Worm (Caenorhabditis elegans) whole organism, L4 larva: ENCODE measurements around the gene F41B4.3.

ENCODE experiments used
- F37D6.2 ChIP-seq: sonication (generic microtip); optimal IDR thresholded peaks from 2 replicates; lab custom pipeline; 2016; ENCODE audit warnings: mild to moderate bottlenecking, missing genetic modification characterization, missing compliant biosample characterization
- F49E8.2 ChIP-seq: sonication (generic microtip); optimal IDR thresholded peaks from 2 replicates; lab custom pipeline; 2016; ENCODE audit warnings: missing compliant biosample characterization, mild to moderate bottlenecking, missing genetic modification characterization, borderline replicate concordance
- R02D3.7 ChIP-seq: fragments of 150-350 bp; sonication (generic microtip); optimal IDR thresholded peaks from 3 replicates; lab custom pipeline; 2014; ENCODE audit warnings: missing biosample characterization, missing genetic modification characterization
- T26A8.4 ChIP-seq: fragments of 200-800 bp; sonication (Bioruptor generic); IDR thresholded peaks from 2 replicates; pipeline ENCODE4 v1.3.6; 2022; ENCODE audit warnings: missing genetic modification characterization, missing compliant biosample characterization
- Y48G9A.11 ChIP-seq: fragments of 200-800 bp; sonication (Bioruptor generic); IDR thresholded peaks from 2 replicates; pipeline ENCODE4 v1.3.6; 2022; ENCODE audit warnings: missing genetic modification reagents, missing genetic modification characterization, missing compliant biosample characterization
- ZK337.2 ChIP-seq: fragments of 200-800 bp; sonication (Bioruptor generic); IDR thresholded peaks from 2 replicates; pipeline ENCODE4 v1.3.6; 2022; ENCODE audit warnings: missing genetic modification reagents, missing genetic modification characterization, missing compliant biosample characterization
- ZK546.5 ChIP-seq, 2 experiments: sonication (generic microtip); optimal IDR thresholded peaks; 2 replicates each; lab custom pipeline; 2017; ENCODE audit warnings: missing biosample characterization in 2 of 2, missing genetic modification characterization in 2 of 2
- aha-1 ChIP-seq: fragments of 150-350 bp; peaks from one replicate; lab custom pipeline; 2014; ENCODE audit warnings: missing biosample characterization, missing genetic modification characterization
- ceh-28 ChIP-seq: fragments of 150-350 bp; optimal IDR thresholded peaks from 2 replicates; lab custom pipeline; 2014; ENCODE audit warnings: missing biosample characterization, missing genetic modification reagents, missing genetic modification characterization
- ceh-82 ChIP-seq: sonication (generic microtip); optimal IDR thresholded peaks from 2 replicates; lab custom pipeline; 2017; ENCODE audit warnings: missing biosample characterization, missing genetic modification characterization
- ces-1 ChIP-seq: fragments of 150-350 bp; sonication (generic microtip); optimal IDR thresholded peaks from 4 replicates; lab custom pipeline; 2014; ENCODE audit warnings: missing biosample characterization, missing genetic modification reagents, missing genetic modification characterization
- ctbp-1 ChIP-seq: fragments of 200-800 bp; sonication (Bioruptor generic); IDR thresholded peaks from 2 replicates; pipeline ENCODE4 v1.3.6; 2022; ENCODE audit warnings: missing genetic modification reagents, missing genetic modification characterization, missing compliant biosample characterization
- daf-12 ChIP-seq: fragments of 150-350 bp; optimal IDR thresholded peaks from 2 replicates; lab custom pipeline; 2014; ENCODE audit warnings: missing biosample characterization, missing genetic modification reagents, missing genetic modification characterization
- daf-16 ChIP-seq, 3 experiments: sonication (generic microtip); optimal IDR thresholded peaks; 2 replicates each; lab custom pipeline; 2016 to 2017; ENCODE audit warnings: missing genetic modification characterization in 3 of 3, missing genetic modification reagents in 3 of 3, mild to moderate bottlenecking in 2 of 3, missing compliant biosample characterization in 2 of 3, missing biosample characterization in 1 of 3, moderate library complexity in 1 of 3
- daf-19 ChIP-seq: fragments of 200-800 bp; sonication (Bioruptor generic); conservative IDR thresholded peaks from 2 replicates; pipeline ENCODE4 v1.3.6; 2022; ENCODE audit warnings: missing genetic modification characterization, missing compliant biosample characterization
- dpl-1 ChIP-seq: fragments of 150-350 bp; optimal IDR thresholded peaks from 2 replicates; lab custom pipeline; 2014; ENCODE audit warnings: missing biosample characterization, missing genetic modification reagents, missing genetic modification characterization
- egl-27 ChIP-seq: sonication (generic microtip); optimal IDR thresholded peaks from 3 replicates; lab custom pipeline; 2017; ENCODE audit warnings: missing biosample characterization, missing genetic modification reagents, missing genetic modification characterization
- fos-1 ChIP-seq: fragments of 150-350 bp; optimal IDR thresholded peaks from 2 replicates; lab custom pipeline; 2014; ENCODE audit warnings: missing biosample characterization, missing genetic modification characterization
- hif-1 ChIP-seq, 2 experiments: sonication (generic microtip); optimal IDR thresholded peaks; 2 replicates each; lab custom pipeline; 2016 to 2017; ENCODE audit warnings: missing compliant biosample characterization in 2 of 2, missing genetic modification characterization in 2 of 2, missing genetic modification reagents in 2 of 2, missing genotype in 2 of 2, mild to moderate bottlenecking in 1 of 2
- hlh-11 ChIP-seq: fragments of 200-800 bp; sonication (Bioruptor generic); optimal IDR thresholded peaks from 2 replicates; lab custom pipeline; 2018; ENCODE audit warnings: mild to moderate bottlenecking, missing genetic modification characterization, missing compliant biosample characterization
- jun-1 ChIP-seq: fragments of 150-350 bp; optimal IDR thresholded peaks from 2 replicates; lab custom pipeline; 2014; ENCODE audit warnings: missing biosample characterization, missing genetic modification reagents, missing genetic modification characterization
- lin-1 ChIP-seq: fragments of 200-800 bp; sonication (Bioruptor generic); IDR thresholded peaks from 2 replicates; pipeline ENCODE4 v1.3.6; 2022; ENCODE audit warnings: missing genetic modification reagents, missing genetic modification characterization, missing compliant biosample characterization
- lin-13 ChIP-seq: fragments of 150-350 bp; optimal IDR thresholded peaks from 2 replicates; lab custom pipeline; 2014; ENCODE audit warnings: missing biosample characterization, missing genetic modification reagents, missing genetic modification characterization
- lin-15B ChIP-seq: fragments of 150-350 bp; sonication (generic microtip); optimal IDR thresholded peaks from 3 replicates; lab custom pipeline; 2014; ENCODE audit warnings: missing biosample characterization, missing genetic modification characterization
- lin-38 ChIP-seq: fragments of 200-800 bp; sonication (Bioruptor generic); IDR thresholded peaks from 2 replicates; pipeline ENCODE4 v1.3.6; 2022; ENCODE audit warnings: missing genetic modification reagents, missing genetic modification characterization, missing compliant biosample characterization
- lin-39 ChIP-seq: fragments of 150-350 bp; optimal IDR thresholded peaks from 2 replicates; lab custom pipeline; 2014; ENCODE audit warnings: missing biosample characterization, missing genetic modification reagents, missing genetic modification characterization
- lir-3 ChIP-seq: sonication (generic microtip); optimal IDR thresholded peaks from 2 replicates; lab custom pipeline; 2016; ENCODE audit warnings: mild to moderate bottlenecking, missing genetic modification characterization, missing compliant biosample characterization
- madf-5 ChIP-seq, 2 experiments: fragments of 200-800 bp; sonication (Bioruptor generic); IDR thresholded peaks; 2 replicates each; pipeline ENCODE4 v1.3.6; 2022; ENCODE audit warnings: missing compliant biosample characterization in 2 of 2, missing genetic modification characterization in 2 of 2
- mdl-1 ChIP-seq, 2 experiments: fragments of 150-350 bp in 1 of 2; sonication (generic microtip) in 1 of 2; optimal IDR thresholded peaks; 2 replicates each; lab custom pipeline; 2014 to 2017; ENCODE audit warnings: missing biosample characterization in 2 of 2, missing genetic modification characterization in 2 of 2
- mdt-29 ChIP-seq: fragments of 200-800 bp; sonication (Bioruptor generic); IDR thresholded peaks from 2 replicates; pipeline ENCODE4 v1.3.6; 2022; ENCODE audit warnings: missing genetic modification reagents, missing genetic modification characterization, missing compliant biosample characterization
- mep-1 ChIP-seq: fragments of 150-350 bp; sonication (generic microtip); optimal IDR thresholded peaks from 3 replicates; lab custom pipeline; 2014; ENCODE audit warnings: missing biosample characterization, missing genetic modification characterization
- mxl-2 ChIP-seq: fragments of 200-800 bp; sonication (Bioruptor generic); conservative IDR thresholded peaks from 2 replicates; pipeline ENCODE4 v1.3.6; 2022; ENCODE audit warnings: missing genetic modification reagents, missing genetic modification characterization, missing compliant biosample characterization
- nhr-11 ChIP-seq: fragments of 150-350 bp; optimal IDR thresholded peaks from 2 replicates; lab custom pipeline; 2014; ENCODE audit warnings: missing biosample characterization, missing genetic modification characterization
- nhr-111 ChIP-seq: fragments of 200-800 bp; sonication (Bioruptor generic); optimal IDR thresholded peaks from 2 replicates; lab custom pipeline; 2018; ENCODE audit warnings: mild to moderate bottlenecking, missing genetic modification characterization, missing compliant biosample characterization
- nhr-28 ChIP-seq: fragments of 150-350 bp; optimal IDR thresholded peaks from 2 replicates; lab custom pipeline; 2014; ENCODE audit warnings: missing biosample characterization, missing genetic modification characterization
- nhr-41 ChIP-seq: fragments of 200-800 bp; sonication (Bioruptor generic); IDR thresholded peaks from 2 replicates; pipeline ENCODE4 v1.3.6; 2022; ENCODE audit warnings: missing genetic modification reagents, missing genetic modification characterization, missing compliant biosample characterization
- nhr-42 ChIP-seq: fragments of 200-800 bp; sonication (Bioruptor generic); IDR thresholded peaks from 2 replicates; pipeline ENCODE4 v1.3.6; 2022; ENCODE audit warnings: missing genetic modification characterization, missing compliant biosample characterization
- nhr-77 ChIP-seq: fragments of 150-350 bp; optimal IDR thresholded peaks from 2 replicates; lab custom pipeline; 2014; ENCODE audit warnings: missing biosample characterization, missing genetic modification characterization
- pha-4 ChIP-seq, 2 experiments: fragments of 150-350 bp in 1 of 2; fragments of 200-800 bp in 1 of 2; sonication (Bioruptor generic) in 1 of 2; IDR thresholded peaks in 1 of 2; optimal IDR thresholded peaks in 1 of 2; 2 replicates each; pipeline versions ENCODE4 v1.3.6 to Lab custom; 2014 to 2022; ENCODE audit warnings: missing genetic modification characterization in 2 of 2, missing genetic modification reagents in 2 of 2, missing biosample characterization in 1 of 2, missing compliant biosample characterization in 1 of 2
- saeg-2 ChIP-seq: fragments of 200-800 bp; sonication (Bioruptor generic); IDR thresholded peaks from 2 replicates; pipeline ENCODE4 v1.3.6; 2022; ENCODE audit warnings: missing genetic modification reagents, missing genetic modification characterization, missing compliant biosample characterization
- set-16 ChIP-seq: fragments of 200-800 bp; sonication (Bioruptor generic); IDR thresholded peaks from 2 replicates; pipeline ENCODE4 v1.3.6; 2022; ENCODE audit warnings: missing genetic modification reagents, missing genetic modification characterization, missing compliant biosample characterization
- skn-1 ChIP-seq: fragments of 150-350 bp; optimal IDR thresholded peaks from 2 replicates; lab custom pipeline; 2014; ENCODE audit warnings: missing biosample characterization, missing genetic modification characterization
- snpc-1.2 ChIP-seq: fragments of 200-800 bp; sonication (Bioruptor generic); IDR thresholded peaks from 2 replicates; pipeline ENCODE4 v1.3.6; 2022; ENCODE audit warnings: missing genetic modification reagents, missing genetic modification characterization, missing compliant biosample characterization
- snpc-4 ChIP-seq: fragments of 150-350 bp; optimal IDR thresholded peaks from 2 replicates; lab custom pipeline; 2014; ENCODE audit warnings: missing biosample characterization, missing genetic modification characterization
- spr-1 ChIP-seq: sonication (generic microtip); optimal IDR thresholded peaks from 2 replicates; lab custom pipeline; 2016; ENCODE audit warnings: mild to moderate bottlenecking, missing genetic modification characterization, missing compliant biosample characterization
- spr-3 ChIP-seq: fragments of 200-800 bp; sonication (Bioruptor generic); optimal IDR thresholded peaks from 2 replicates; lab custom pipeline; 2018; ENCODE audit warnings: mild to moderate bottlenecking, missing genetic modification characterization, missing compliant biosample characterization
- unc-39 ChIP-seq: sonication (generic microtip); optimal IDR thresholded peaks from 2 replicates; lab custom pipeline; 2017; ENCODE audit warnings: missing biosample characterization, missing genetic modification characterization
- unc-62 ChIP-seq, 3 experiments: fragments of 150-350 bp in 1 of 3; sonication (generic microtip); optimal IDR thresholded peaks in 2 of 3; peaks in 1 of 3; 1 replicate in 1 of 3; 2 replicates in 2 of 3; lab custom pipeline; 2014 to 2017; ENCODE audit warnings: missing biosample characterization in 3 of 3, missing genetic modification characterization in 3 of 3, missing genetic modification reagents in 3 of 3, missing genotype in 1 of 3
- zag-1 ChIP-seq: fragments of 150-350 bp; optimal IDR thresholded peaks from 2 replicates; lab custom pipeline; 2014; ENCODE audit warnings: missing biosample characterization, missing genetic modification characterization
- zip-2 ChIP-seq: fragments of 150-350 bp; optimal IDR thresholded peaks from 2 replicates; lab custom pipeline; 2014; ENCODE audit warnings: missing biosample characterization, missing genetic modification characterization
- ztf-11 ChIP-seq: fragments of 150-350 bp; optimal IDR thresholded peaks from 2 replicates; lab custom pipeline; 2014; ENCODE audit warnings: missing biosample characterization, missing genetic modification characterization
- ztf-7 ChIP-seq: fragments of 150-350 bp; optimal IDR thresholded peaks from 2 replicates; lab custom pipeline; 2014; ENCODE audit warnings: missing biosample characterization, missing genetic modification characterization

F41B4.3 gene

ce11 chrX:6808640-6809039 is 27.3 kb downstream of the F41B4.3 start (continued):
- TF ChIP-seq unc-39 (tag; lab: Kevin White, UChicago) (no peak), nhr-77 (tag; lab: Kevin White, UChicago) (no peak), ces-1 (GFP tag; lab: Kevin White, UChicago) (no peak), lin-15B (tag; lab: Kevin White, UChicago) (no peak), egl-27 (tag; lab: Kevin White, UChicago) (no peak), F37D6.2 (tag; lab: Kevin White, UChicago) (no peak), lir-3 (tag; lab: Kevin White, UChicago) (no peak), pha-4 (GFP tag; IDR thresholded peaks at IDR 0.05; lab: Robert Waterston, UW) (peak; percentile 14; the same call in 1 of the 2 replicates), pha-4 (tag; optimal IDR thresholded peaks at IDR 0.05; lab: Kevin White, UChicago) (no peak), lin-13 (GFP tag; lab: Kevin White, UChicago) (no peak), set-16 (GFP tag; lab: Robert Waterston, UW) (no peak), jun-1 (tag; lab: Kevin White, UChicago) (peak; percentile 19), T26A8.4 (no peak), aha-1 (tag; lab: Kevin White, UChicago) (peak; percentile 52), spr-3 (no peak), hif-1 (tag; optimal IDR thresholded peaks at IDR 0.05; lab: Kevin White, UChicago) (no peak), ceh-82 (tag; lab: Kevin White, UChicago) (no peak), daf-16 (GFP tag; optimal IDR thresholded peaks at IDR 0.05; lab: Kevin White, UChicago) (no peak), daf-16 (tag; optimal IDR thresholded peaks at IDR 0.05; lab: Kevin White, UChicago) (peak; percentile 31), daf-12 (tag; lab: Kevin White, UChicago) (no peak), saeg-2 (GFP tag; lab: Robert Waterston, UW) (no peak), lin-38 (GFP tag; lab: Robert Waterston, UW) (no peak), nhr-111 (GFP tag; lab: Kevin White, UChicago) (no peak), R02D3.7 (tag; lab: Kevin White, UChicago) (no peak), fos-1 (tag; lab: Kevin White, UChicago) (no peak), daf-19 (GFP tag; lab: Robert Waterston, UW) (no peak), hlh-11 (tag; lab: Kevin White, UChicago) (peak; percentile 62), nhr-28 (tag; lab: Kevin White, UChicago) (peak; percentile 80), lin-1 (GFP tag; lab: Robert Waterston, UW) (no peak), nhr-11 (tag; lab: Kevin White, UChicago) (no peak), dpl-1 (GFP tag; lab: Kevin White, UChicago) (no peak), lin-39 (tag; lab: Kevin White, UChicago) (no peak), madf-5 (GFP tag; IDR thresholded peaks at IDR 0.05; lab: Robert Waterston, UW) (no peak), skn-1 (tag; lab: Kevin White, UChicago) (no peak), unc-62 (GFP tag; optimal IDR thresholded peaks at IDR 0.05 in 1 of 2; lab: Kevin White, UChicago) (no peak), unc-62 (tag; optimal IDR thresholded peaks at IDR 0.05; lab: Kevin White, UChicago) (no peak), ZK546.5 (tag; optimal IDR thresholded peaks at IDR 0.05; lab: Kevin White, UChicago) (no peak), mep-1 (tag; lab: Kevin White, UChicago) (peak; percentile 53), zip-2 (no peak), zag-1 (tag; lab: Kevin White, UChicago) (no peak), ctbp-1 (no peak), ZK337.2 (GFP tag; lab: Robert Waterston, UW) (no peak), spr-1 (tag; lab: Kevin White, UChicago) (no peak), mxl-2 (no peak), nhr-41 (GFP tag; lab: Robert Waterston, UW) (no peak), ztf-7 (tag; lab: Kevin White, UChicago) (no peak), ztf-11 (no peak), snpc-4 (tag; lab: Kevin White, UChicago) (no peak), mdl-1 (tag; optimal IDR thresholded peaks at IDR 0.05; lab: Kevin White, UChicago) (peak in 1 of 2 experiments; percentile 31), nhr-42 (GFP tag; lab: Robert Waterston, UW) (no peak), snpc-1.2 (GFP tag; lab: Robert Waterston, UW) (no peak), mdt-29 (GFP tag; lab: Robert Waterston, UW) (no peak), Y48G9A.11 (GFP tag; lab: Robert Waterston, UW) (no peak), F49E8.2 (tag; lab: Kevin White, UChicago) (no peak), ceh-28 (tag; lab: Kevin White, UChicago) (no peak)
